Worm (Caenorhabditis elegans) whole organism, late embryonic: Measurements from ENCODE around the gene C25F9.2.

Experiments used
- C38D4.7 ChIP-seq: fragments of 200-800 bp; sonication (Bioruptor generic); optimal IDR thresholded peaks from 2 replicates; lab custom pipeline; 2018; ENCODE audit warnings: mild to moderate bottlenecking, missing genetic modification characterization, moderate library complexity, missing compliant biosample characterization
- K02D7.2 ChIP-seq: sonication (generic microtip); optimal IDR thresholded peaks from 2 replicates; lab custom pipeline; 2017; ENCODE audit warnings: mild to moderate bottlenecking, missing genetic modification characterization, missing compliant biosample characterization
- T23F11.4 ChIP-seq: fragments of 200-800 bp; sonication (Bioruptor generic); optimal IDR thresholded peaks from 2 replicates; lab custom pipeline; 2018; ENCODE audit warnings: mild to moderate bottlenecking, missing genetic modification characterization, missing compliant biosample characterization
- Y22D7AL.16 ChIP-seq: sonication (generic microtip); optimal IDR thresholded peaks from 2 replicates; lab custom pipeline; 2016; ENCODE audit warnings: missing genetic modification characterization, missing compliant biosample characterization
- ceh-14 ChIP-seq: sonication (generic microtip); optimal IDR thresholded peaks from 2 replicates; lab custom pipeline; 2016; ENCODE audit warnings: missing genotype, missing genetic modification characterization, missing compliant biosample characterization
- ceh-18 ChIP-seq: sonication (generic microtip); optimal IDR thresholded peaks from 2 replicates; lab custom pipeline; 2016; ENCODE audit warnings: missing genetic modification characterization, missing compliant biosample characterization
- ceh-19 ChIP-seq: fragments of 200-800 bp; sonication (Bioruptor generic); optimal IDR thresholded peaks from 2 replicates; lab custom pipeline; 2018; ENCODE audit warnings: mild to moderate bottlenecking, missing genetic modification characterization, missing compliant biosample characterization
- ceh-2 ChIP-seq: sonication (generic microtip); optimal IDR thresholded peaks from 2 replicates; lab custom pipeline; 2016; ENCODE audit warnings: missing genotype, missing genetic modification characterization, missing compliant biosample characterization
- ceh-30 ChIP-seq: fragments of 150-350 bp; optimal IDR thresholded peaks from 2 replicates; lab custom pipeline; 2014; ENCODE audit warnings: missing biosample characterization, missing genetic modification characterization
- ceh-45 ChIP-seq: fragments of 200-800 bp; sonication (Bioruptor generic); IDR thresholded peaks from 2 replicates; pipeline ENCODE4 v1.3.6; 2022; ENCODE audit warnings: missing genetic modification reagents, missing genetic modification characterization, missing compliant biosample characterization
- ceh-9 ChIP-seq: sonication (generic microtip); optimal IDR thresholded peaks from 2 replicates; lab custom pipeline; 2016; ENCODE audit warnings: mild to moderate bottlenecking, missing genetic modification characterization, inconsistent platforms, missing compliant biosample characterization
- che-1 ChIP-seq: sonication (generic microtip); optimal IDR thresholded peaks from 2 replicates; lab custom pipeline; 2016; ENCODE audit warnings: mild to moderate bottlenecking, missing genetic modification characterization, missing compliant biosample characterization
- dmd-4 ChIP-seq: sonication (generic microtip); optimal IDR thresholded peaks from 2 replicates; lab custom pipeline; 2016; ENCODE audit warnings: borderline replicate concordance, missing genetic modification characterization, missing compliant biosample characterization
- dve-1 ChIP-seq: sonication (generic microtip); optimal IDR thresholded peaks from 2 replicates; lab custom pipeline; 2017; ENCODE audit warnings: antibody characterized with exemption, mild to moderate bottlenecking, missing genetic modification characterization, missing compliant biosample characterization
- elt-4 ChIP-seq: sonication (generic microtip); optimal IDR thresholded peaks from 2 replicates; lab custom pipeline; 2016; ENCODE audit warnings: missing genetic modification characterization, missing compliant biosample characterization
- ets-4 ChIP-seq: sonication (generic microtip); optimal IDR thresholded peaks from 2 replicates; lab custom pipeline; 2016; ENCODE audit warnings: missing genetic modification characterization, missing compliant biosample characterization
- fax-1 ChIP-seq: sonication (generic microtip); optimal IDR thresholded peaks from 2 replicates; lab custom pipeline; 2016; ENCODE audit warnings: missing genotype, missing genetic modification characterization, missing compliant biosample characterization
- fkh-10 ChIP-seq: fragments of 150-350 bp; optimal IDR thresholded peaks from 2 replicates; lab custom pipeline; 2014; ENCODE audit warnings: missing biosample characterization, missing genetic modification reagents, missing genetic modification characterization
- gmeb-2 ChIP-seq: sonication (generic microtip); optimal IDR thresholded peaks from 2 replicates; lab custom pipeline; 2016; ENCODE audit warnings: missing genetic modification characterization, inconsistent platforms, missing compliant biosample characterization
- hlh-13 ChIP-seq: fragments of 200-800 bp; sonication (Bioruptor generic); optimal IDR thresholded peaks from 2 replicates; lab custom pipeline; 2018; ENCODE audit warnings: mild to moderate bottlenecking, missing genetic modification characterization, missing compliant biosample characterization
- hlh-15 ChIP-seq: sonication (generic microtip); optimal IDR thresholded peaks from 2 replicates; lab custom pipeline; 2016; ENCODE audit warnings: missing genetic modification characterization, missing compliant biosample characterization
- hlh-6 ChIP-seq: sonication (generic microtip); optimal IDR thresholded peaks from 2 replicates; lab custom pipeline; 2016; ENCODE audit warnings: missing genotype, missing genetic modification characterization, missing compliant biosample characterization
- hlh-8 ChIP-seq: sonication (generic microtip); optimal IDR thresholded peaks from 2 replicates; lab custom pipeline; 2016; ENCODE audit warnings: missing genotype, missing genetic modification characterization, missing compliant biosample characterization
- lim-6 ChIP-seq: sonication (generic microtip); optimal IDR thresholded peaks from 2 replicates; lab custom pipeline; 2016; ENCODE audit warnings: missing genetic modification characterization, missing compliant biosample characterization
- lin-11 ChIP-seq: fragments of 200-800 bp; sonication (Bioruptor generic); optimal IDR thresholded peaks from 2 replicates; lab custom pipeline; 2018; ENCODE audit warnings: mild to moderate bottlenecking, missing genetic modification characterization, missing compliant biosample characterization
- mec-3 ChIP-seq: sonication (generic microtip); optimal IDR thresholded peaks from 2 replicates; lab custom pipeline; 2016; ENCODE audit warnings: borderline replicate concordance, missing genetic modification characterization, missing compliant biosample characterization
- pha-2 ChIP-seq: sonication (generic microtip); optimal IDR thresholded peaks from 2 replicates; lab custom pipeline; 2017; ENCODE audit warnings: mild to moderate bottlenecking, missing genetic modification characterization, missing compliant biosample characterization
- pha-4 ChIP-seq: fragments of 150-350 bp; optimal IDR thresholded peaks from 2 replicates; lab custom pipeline; 2018; ENCODE audit warnings: missing biosample characterization, missing genetic modification reagents, missing genetic modification characterization
- pqm-1 ChIP-seq: sonication (generic microtip); optimal IDR thresholded peaks from 2 replicates; lab custom pipeline; 2016; ENCODE audit warnings: missing genetic modification characterization, missing compliant biosample characterization
- pros-1 ChIP-seq: fragments of 150-350 bp; optimal IDR thresholded peaks from 2 replicates; lab custom pipeline; 2014; ENCODE audit warnings: missing biosample characterization, missing genetic modification reagents, missing genetic modification characterization
- rnt-1 ChIP-seq: sonication (generic microtip); optimal IDR thresholded peaks from 2 replicates; lab custom pipeline; 2016; ENCODE audit warnings: missing genetic modification characterization, missing compliant biosample characterization
- sdc-2 ChIP-seq: sonication (generic microtip); optimal IDR thresholded peaks from 2 replicates; lab custom pipeline; 2016; ENCODE audit warnings: missing genotype, missing genetic modification characterization, missing compliant biosample characterization
- sox-4 ChIP-seq: sonication (generic microtip); optimal IDR thresholded peaks from 2 replicates; lab custom pipeline; 2017; ENCODE audit warnings: mild to moderate bottlenecking, missing genetic modification characterization, inconsistent platforms, missing compliant biosample characterization
- tbx-2 ChIP-seq: sonication (generic microtip); optimal IDR thresholded peaks from 2 replicates; lab custom pipeline; 2016; ENCODE audit warnings: missing genetic modification characterization, missing compliant biosample characterization
- tbx-7 ChIP-seq: sonication (generic microtip); optimal IDR thresholded peaks from 2 replicates; lab custom pipeline; 2016; ENCODE audit warnings: missing genotype, missing genetic modification characterization, missing compliant biosample characterization
- unc-3 ChIP-seq, 2 experiments: fragments of 200-800 bp in 1 of 2; sonication (Bioruptor generic) in 1 of 2; sonication (generic microtip) in 1 of 2; conservative IDR thresholded peaks in 1 of 2; optimal IDR thresholded peaks in 1 of 2; 2 replicates each; pipeline versions ENCODE4 v1.3.6 to Lab custom; 2016 to 2022; ENCODE audit warnings: missing compliant biosample characterization in 2 of 2, missing genetic modification characterization in 2 of 2, missing genetic modification reagents in 1 of 2
- zip-5 ChIP-seq: sonication (generic microtip); optimal IDR thresholded peaks from 2 replicates; lab custom pipeline; 2016; ENCODE audit warnings: missing genetic modification characterization, missing compliant biosample characterization
- ztf-16 ChIP-seq: sonication (generic microtip); optimal IDR thresholded peaks from 2 replicates; lab custom pipeline; 2017; ENCODE audit warnings: missing genetic modification characterization, missing compliant biosample characterization

Gene C25F9.2

DNA sequence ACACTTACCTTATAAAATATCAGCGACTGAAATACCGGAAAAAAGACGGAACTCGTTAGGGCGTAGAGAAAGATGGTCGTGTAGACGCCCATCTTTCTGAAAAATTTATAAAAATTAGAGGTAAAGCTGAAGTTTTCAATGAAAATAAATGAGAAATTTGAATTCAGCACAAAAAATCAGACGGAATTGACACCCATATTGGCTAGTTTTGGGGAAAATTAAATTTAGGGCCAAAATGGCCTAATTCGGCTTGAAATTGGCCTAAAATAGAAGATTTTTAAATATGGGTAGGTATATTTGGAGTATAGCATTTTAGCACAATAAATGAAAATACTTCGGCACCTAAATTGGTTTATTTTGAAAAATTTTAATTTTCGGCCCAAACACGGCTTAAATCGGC, 31.2 kb upstream of the C25F9.2 start, which contains the start of gene slcr-46.2:
Gene slcr-46.2 (minus strand): TSS at position 101 of the 400 bp plus-strand sequence.
- TF ChIP-seq Y22D7AL.16 (tag; lab: Kevin White, UChicago) (no peak), ceh-14 (no peak), ztf-16 (tag; lab: Kevin White, UChicago) (no peak), rnt-1 (tag; lab: Kevin White, UChicago) (no peak), lin-11 (tag; lab: Kevin White, UChicago) (no peak), hlh-15 (no peak), ets-4 (tag; lab: Kevin White, UChicago) (no peak), ceh-18 (tag; lab: Kevin White, UChicago) (no peak), ceh-30 (tag; lab: Kevin White, UChicago) (no peak), dve-1 (tag; lab: Kevin White, UChicago) (no peak), hlh-8 (no peak), sdc-2 (no peak), ceh-9 (tag; lab: Kevin White, UChicago) (no peak), C38D4.7 (GFP tag; lab: Kevin White, UChicago) (no peak), T23F11.4 (no peak)

DNA sequence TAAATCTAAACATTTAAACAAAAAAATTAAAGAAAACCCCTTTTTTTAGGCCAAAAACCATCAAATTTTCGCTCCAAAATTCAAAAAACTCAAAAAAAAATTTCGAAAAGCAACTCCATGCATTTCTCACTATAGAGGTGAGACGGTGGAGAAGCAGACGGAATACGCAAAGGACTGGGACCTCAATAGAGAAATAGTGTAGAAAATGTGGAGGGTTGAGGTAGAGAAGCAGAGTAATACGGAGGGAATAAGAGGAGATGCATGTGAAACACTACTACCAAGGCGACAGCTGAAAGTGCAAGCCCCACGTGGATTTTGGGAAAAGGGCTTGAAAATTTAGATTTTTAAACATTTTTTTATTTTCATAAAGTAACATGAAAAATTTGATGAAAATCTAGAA, 30.0 kb upstream of the C25F9.2 start:
- TF ChIP-seq ceh-30 (tag; lab: Kevin White, UChicago) (no peak), tbx-2 (no peak), ceh-14 (peak; percentile 16), pha-2 (tag; lab: Kevin White, UChicago) (peak; percentile 58), tbx-7 (tag; lab: Kevin White, UChicago) (no peak)

DNA sequence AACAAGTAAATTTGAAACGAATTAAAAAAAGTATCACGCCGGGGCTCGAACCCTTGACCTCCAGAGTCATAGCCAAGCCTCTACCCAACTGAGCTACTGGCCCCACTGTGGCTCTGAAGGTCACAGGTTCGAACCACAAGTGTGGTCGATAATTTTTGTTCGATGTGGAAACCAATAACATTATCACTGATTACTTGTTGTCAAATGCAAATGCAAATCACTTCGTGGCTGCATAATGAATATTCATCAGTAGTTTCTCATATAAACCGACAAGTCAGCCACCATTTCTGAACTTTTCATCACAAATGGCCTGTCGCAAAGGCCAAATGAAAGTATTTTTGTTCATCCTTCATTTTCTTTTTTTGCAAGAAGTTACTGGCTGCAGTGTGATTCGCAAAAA, 26.5 kb upstream of the C25F9.2 start, which contains the start of gene C25F9.8:
Gene C25F9.8 (plus strand): TSS at position 301 of the 400 bp plus-strand sequence.
- TF ChIP-seq che-1 (tag; lab: Kevin White, UChicago) (no peak), fkh-10 (GFP tag; lab: Kevin White, UChicago) (no peak), ceh-19 (no peak), gmeb-2 (no peak), lim-6 (no peak), fax-1 (no peak)
- TF ChIP-seq, all 69 proteins: peak for 0

DNA sequence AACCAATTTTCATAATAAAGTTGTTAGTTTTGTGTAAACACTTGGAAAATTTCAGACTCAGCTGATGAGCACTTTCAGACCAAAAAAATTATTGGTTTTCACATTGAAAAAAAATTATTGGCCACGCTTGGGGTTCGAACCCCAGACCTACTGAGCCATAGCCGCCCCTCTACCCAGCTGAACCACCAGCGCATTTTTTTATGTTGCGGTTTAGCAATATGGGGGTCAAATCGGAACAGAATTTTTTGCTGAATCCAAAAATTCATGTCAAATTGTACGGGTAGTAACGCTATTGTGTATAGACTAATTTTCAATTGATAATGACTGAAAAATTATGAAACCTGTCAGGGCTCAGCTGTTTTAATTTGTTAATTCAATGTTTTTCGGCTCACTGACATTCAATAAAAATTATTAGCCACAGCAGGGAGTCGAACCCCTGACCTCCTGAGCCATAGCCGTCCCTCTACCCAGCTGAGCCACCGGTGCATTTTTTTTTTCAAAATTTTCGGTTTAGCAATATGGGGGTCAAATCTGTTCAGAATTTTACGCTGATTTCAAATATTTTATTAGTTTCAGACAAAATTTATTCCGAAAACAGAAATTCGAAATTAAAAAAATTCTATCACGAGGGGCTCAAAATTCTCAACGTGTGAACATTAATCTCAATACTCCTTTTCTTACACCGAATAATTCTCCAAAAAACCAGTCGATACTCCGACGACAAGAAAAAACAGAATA, 24.5 kb upstream of the C25F9.2 start:
- no peak for TF ChIP-seq rnt-1 (tag; lab: Kevin White, UChicago)
- no peak for TF ChIP-seq pqm-1 (tag; lab: Kevin White, UChicago)
- TF ChIP-seq ceh-2 (tag; lab: Kevin White, UChicago): no peak
- TF ChIP-seq zip-5 (tag; lab: Kevin White, UChicago): no peak
- TF ChIP-seq gmeb-2: no peak
- TF ChIP-seq ets-4 (tag; lab: Kevin White, UChicago): no peak
- no peak for TF ChIP-seq pros-1
- TF ChIP-seq sox-4: no peak
- TF ChIP-seq hlh-13 (GFP tag; lab: Kevin White, UChicago): no peak
- no peak for TF ChIP-seq ztf-16 (tag; lab: Kevin White, UChicago)
- TF ChIP-seq pha-4: no peak
- TF ChIP-seq ceh-18 (tag; lab: Kevin White, UChicago): no peak
- no peak for TF ChIP-seq elt-4 (tag; lab: Kevin White, UChicago)
- TF ChIP-seq ceh-45 (GFP tag; lab: Robert Waterston, UW): no peak
- TF ChIP-seq dmd-4: no peak
- TF ChIP-seq K02D7.2 (tag; lab: Kevin White, UChicago): no peak
- TF ChIP-seq, all 69 proteins: peak for 0

ce11 chrV:19398396-19398795, 22.9 kb upstream of the C25F9.2 start:
- TF ChIP-seq mec-3 (tag; lab: Kevin White, UChicago) (no peak), lim-6 (no peak), zip-5 (tag; lab: Kevin White, UChicago) (no peak), K02D7.2 (tag; lab: Kevin White, UChicago) (no peak), tbx-7 (tag; lab: Kevin White, UChicago) (no peak), hlh-6 (tag; lab: Kevin White, UChicago) (no peak), unc-3 (GFP tag; conservative IDR thresholded peaks at IDR 0.05; lab: Robert Waterston, UW) (no peak), unc-3 (tag; optimal IDR thresholded peaks at IDR 0.05; lab: Kevin White, UChicago) (no peak)
